Fruit fly (Drosophila melanogaster): Measurements from ENCODE around the gene Brf.
A peak's percentile ranks its signal among the peaks of the same experiment; 100 is the strongest.

Brf gene

DNA sequence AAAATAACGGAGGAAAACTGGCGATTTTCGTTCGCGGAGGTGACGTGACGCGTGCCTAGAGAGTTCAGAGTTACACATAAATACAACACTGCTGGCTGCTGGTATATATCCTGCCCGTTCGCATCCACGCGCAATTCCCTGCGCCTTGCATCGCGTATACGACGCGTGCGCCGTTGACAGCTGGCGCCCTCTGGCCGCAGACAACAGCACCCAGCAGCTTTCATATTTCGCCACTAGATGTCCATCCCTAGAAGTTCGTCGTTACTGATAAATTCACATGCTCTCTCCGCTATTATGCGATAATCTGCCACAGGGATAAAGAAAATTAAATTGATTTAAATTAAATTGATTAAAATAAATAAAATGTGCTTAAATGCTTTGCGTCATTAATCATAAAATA lies 11.3 kb upstream of the Brf start, which contains the start of gene Sur-8 (continued):
- TF ChIP-seq Spps (tag; optimal IDR thresholded peaks at IDR 0.05) (no peak), unpg (GFP tag; optimal IDR thresholded peaks at IDR 0.05) (no peak), ssp (GFP tag; IDR thresholded peaks at IDR 0.05) (peak; percentile 53; the same call in 1 of the 2 replicates), CG13624 (GFP tag; optimal IDR thresholded peaks at IDR 0.05) (peak; percentile 53), CG10366 (GFP tag; IDR thresholded peaks at IDR 0.05) (peak; percentile 68), HLH54F (GFP tag; optimal IDR thresholded peaks at IDR 0.05) (peak; percentile 43), CG3163 (GFP tag; optimal IDR thresholded peaks at IDR 0.05) (peak; percentile 7), esg (GFP tag; conservative IDR thresholded peaks at IDR 0.05) (peak; percentile 32; the same call in 1 of the 2 replicates), tap (tag; optimal IDR thresholded peaks at IDR 0.05) (peak; percentile 23), scrt (GFP tag; optimal IDR thresholded peaks at IDR 0.05) (peak; percentile 24), CG42726 (GFP tag; IDR thresholded peaks at IDR 0.05; ENCODE audit: partially characterized antibody) (peak; percentile 53; the same call in 1 of the 2 replicates), ftz-f1 (GFP tag; optimal IDR thresholded peaks at IDR 0.05) (peak; percentile 38), shn (GFP tag; optimal IDR thresholded peaks at IDR 0.05) (peak; percentile 63), kah (GFP tag; optimal IDR thresholded peaks at IDR 0.05) (no peak), toy (GFP tag; IDR thresholded peaks at IDR 0.05) (peak; percentile 21; the same call in 1 of the 2 replicates), jumu (GFP tag; optimal IDR thresholded peaks at IDR 0.05) (peak; percentile 27), Mes4 (GFP tag; optimal IDR thresholded peaks at IDR 0.05) (peak; percentile 36), CG2678 (tag; optimal IDR thresholded peaks at IDR 0.05) (peak; percentile 48), CG14667 (GFP tag; IDR thresholded peaks at IDR 0.05) (peak; percentile 41; the same call in 1 of the 2 replicates), dmrt11E (tag; optimal IDR thresholded peaks at IDR 0.05) (no peak), pho (GFP tag; optimal IDR thresholded peaks at IDR 0.05) (peak; percentile 1), CG12744 (GFP tag; optimal IDR thresholded peaks at IDR 0.05) (peak; percentile 45), pnt (GFP tag; optimal IDR thresholded peaks at IDR 0.05) (peak; percentile 65), CG8290 (GFP tag; optimal IDR thresholded peaks at IDR 0.05) (peak; percentile 30), CG8290 (tag; optimal IDR thresholded peaks at IDR 0.05) (peak in 1 of 2 experiments; percentile 90), CG43689 (GFP tag; IDR thresholded peaks at IDR 0.05) (peak; percentile 48), CG10431 (GFP tag; optimal IDR thresholded peaks at IDR 0.05) (peak; percentile 39), Ets65A (GFP tag) (peak; percentile 92), vvl (GFP tag; IDR thresholded peaks at IDR 0.05) (peak; percentile 76; the same call in 1 of the 2 replicates), ci (GFP tag; IDR thresholded peaks at IDR 0.05) (peak; percentile 86), CG16813 (GFP tag; IDR thresholded peaks at IDR 0.05; ENCODE audit: partially characterized antibody) (no peak), Ets97D (GFP tag; optimal IDR thresholded peaks at IDR 0.05) (peak; percentile 45), CG9876 (GFP tag; optimal IDR thresholded peaks at IDR 0.05) (peak; percentile 60), CG12155 (GFP tag; optimal IDR thresholded peaks at IDR 0.05) (peak; percentile 49), Abd-B (GFP tag; optimal IDR thresholded peaks at IDR 0.05) (no peak), lov (optimal IDR thresholded peaks at IDR 0.05) (no peak), lov (GFP tag; IDR thresholded peaks at IDR 0.05) (no peak), CG14965 (GFP tag; optimal IDR thresholded peaks at IDR 0.05; ENCODE audit: borderline replicate concordance) (no peak), CG17568 (GFP tag; optimal IDR thresholded peaks at IDR 0.05) (no peak), H15 (GFP tag; IDR thresholded peaks at IDR 0.05) (peak; percentile 74), CG11093 (GFP tag; IDR thresholded peaks at IDR 0.05) (peak; percentile 50; the same call in 1 of the 3 replicates), h (optimal IDR thresholded peaks at IDR 0.05) (no peak), CG5245 (GFP tag; optimal IDR thresholded peaks at IDR 0.05) (peak; percentile 79), Ravus (GFP tag; IDR thresholded peaks at IDR 0.05) (no peak; the same call in 1 of the 2 replicates), sima (GFP tag; optimal IDR thresholded peaks at IDR 0.05) (no peak), Bgb (GFP tag; IDR thresholded peaks at IDR 0.05; ENCODE audit: partially characterized antibody) (peak; percentile 46; the same call in 1 of the 2 replicates), mirr (GFP tag; optimal IDR thresholded peaks at IDR 0.05) (peak; percentile 67), sob (GFP tag; IDR thresholded peaks at IDR 0.05) (peak; percentile 67), fd3F (GFP tag; optimal IDR thresholded peaks at IDR 0.05) (peak; percentile 29), CG10209 (GFP tag; optimal IDR thresholded peaks at IDR 0.05) (peak; percentile 54), Chrac-16 (GFP tag; optimal IDR thresholded peaks at IDR 0.05) (peak; percentile 73), CG11723 (GFP tag; optimal IDR thresholded peaks at IDR 0.05) (peak; percentile 67), yki (optimal IDR thresholded peaks at IDR 0.05) (no peak)
